Fruit fly (Drosophila melanogaster) whole organism, embryonic: ENCODE results near the gene CG5928.

Source experiments
- ATbp ChIP-seq: fragments of 200-800 bp; sonication (Bioruptor generic); optimal IDR thresholded peaks from 2 replicates; lab custom pipeline; 2017; ENCODE audit warnings: missing biosample characterization, mild to moderate bottlenecking, missing genetic modification characterization, missing genetic modification reagents
- CG11085 ChIP-seq: fragments of 200-800 bp; sonication (Bioruptor generic); IDR thresholded peaks from 2 replicates; pipeline ENCODE4 v1.3.6; 2022; ENCODE audit warnings: missing biosample characterization, missing genetic modification characterization
- CG11398 ChIP-seq: fragments of 200-800 bp; sonication (Bioruptor generic); optimal IDR thresholded peaks from 2 replicates; lab custom pipeline; 2016; ENCODE audit warnings: missing biosample characterization, missing genetic modification characterization
- CG11504 ChIP-seq: fragments of 200-800 bp; sonication (Bioruptor generic); optimal IDR thresholded peaks from 3 replicates; lab custom pipeline; 2019; ENCODE audit warnings: missing biosample characterization, mild to moderate bottlenecking, missing genetic modification characterization, moderate library complexity
- CG13624 ChIP-seq: fragments of 200-800 bp; sonication (Bioruptor generic); optimal IDR thresholded peaks from 2 replicates; lab custom pipeline; 2016; ENCODE audit warnings: missing biosample characterization, missing genetic modification characterization
- CG1602 ChIP-seq: fragments of 200-800 bp; sonication (Bioruptor generic); optimal IDR thresholded peaks from 3 replicates; lab custom pipeline; 2016; ENCODE audit warnings: missing biosample characterization, missing genetic modification characterization
- CG1647 ChIP-seq: fragments of 200-800 bp; sonication (Bioruptor generic); optimal IDR thresholded peaks from 3 replicates; lab custom pipeline; 2016; ENCODE audit warnings: missing biosample characterization, missing genetic modification characterization
- CG16815 ChIP-seq: fragments of 200-800 bp; sonication (Bioruptor generic); optimal IDR thresholded peaks from 3 replicates; lab custom pipeline; 2017; ENCODE audit warnings: missing biosample characterization, mild to moderate bottlenecking, missing genetic modification characterization
- CG1792 ChIP-seq: fragments of 200-800 bp; sonication (Bioruptor generic); optimal IDR thresholded peaks from 2 replicates; lab custom pipeline; 2016; ENCODE audit warnings: missing biosample characterization, missing genetic modification characterization
- CG18262 ChIP-seq: fragments of 200-800 bp; optimal IDR thresholded peaks from 3 replicates; lab custom pipeline; 2019; ENCODE audit warnings: missing biosample characterization, mild to moderate bottlenecking, missing genetic modification characterization, moderate library complexity
- CG2199 ChIP-seq: fragments of 200-800 bp; sonication (Bioruptor generic); IDR thresholded peaks from 3 replicates; pipeline ENCODE4 v1.3.6; 2022; ENCODE audit warnings: missing biosample characterization, missing genetic modification characterization
- CG2712 ChIP-seq: fragments of 200-800 bp; optimal IDR thresholded peaks from 3 replicates; lab custom pipeline; 2019; ENCODE audit warnings: missing biosample characterization, mild to moderate bottlenecking, missing genetic modification characterization, moderate library complexity
- CG34224 ChIP-seq: fragments of 200-800 bp; sonication (Bioruptor generic); IDR thresholded peaks from 3 replicates; pipeline ENCODE4 v1.3.6; 2022; ENCODE audit warnings: missing biosample characterization, missing genetic modification characterization; ENCODE audit not compliant: partially characterized antibody
- CG3726 ChIP-seq: fragments of 200-800 bp; sonication (Bioruptor generic); IDR thresholded peaks from 3 replicates; pipeline ENCODE4, ENCODE4 v1.3.6; 2022; ENCODE audit warnings: missing biosample characterization, missing genetic modification characterization
- CG4328 ChIP-seq: fragments of 200-800 bp; sonication (Bioruptor generic); optimal IDR thresholded peaks from 3 replicates; lab custom pipeline; 2017; ENCODE audit warnings: missing biosample characterization, missing genetic modification reagents, missing genetic modification characterization
- CG4404 ChIP-seq: fragments of 200-800 bp; sonication (Bioruptor generic); IDR thresholded peaks from 2 replicates; pipeline ENCODE4 v1.3.6; 2022; ENCODE audit warnings: missing biosample characterization, missing genetic modification characterization
- CG7271 ChIP-seq: fragments of 200-800 bp; sonication (Bioruptor generic); optimal IDR thresholded peaks from 2 replicates; lab custom pipeline; 2018; ENCODE audit warnings: missing biosample characterization, mild to moderate bottlenecking, missing genetic modification characterization, moderate library complexity
- CG7786 ChIP-seq: fragments of 200-800 bp; sonication (Bioruptor generic); optimal IDR thresholded peaks from 2 replicates; lab custom pipeline; 2016; ENCODE audit warnings: missing biosample characterization, missing genetic modification characterization
- CG8359 ChIP-seq: fragments of 200-800 bp; sonication (Bioruptor generic); optimal IDR thresholded peaks from 2 replicates; lab custom pipeline; 2017; ENCODE audit warnings: missing biosample characterization, mild to moderate bottlenecking, missing genetic modification characterization, borderline replicate concordance
- Deaf1 ChIP-seq: fragments of 200-800 bp; optimal IDR thresholded peaks from 3 replicates; lab custom pipeline; 2019; ENCODE audit warnings: missing biosample characterization, mild to moderate bottlenecking, missing genetic modification characterization, moderate library complexity
- Drgx ChIP-seq: fragments of 200-800 bp; sonication (Bioruptor generic); IDR thresholded peaks from 2 replicates; pipeline ENCODE4 v1.3.6; 2022; ENCODE audit warnings: missing biosample characterization, missing genetic modification characterization
- E2f2 ChIP-seq: fragments of 200-800 bp; sonication (Bioruptor generic); IDR thresholded peaks from 2 replicates; pipeline ENCODE4 v1.3.6; 2022; ENCODE audit warnings: missing biosample characterization, missing genetic modification characterization
- Ets97D ChIP-seq: fragments of 200-800 bp; sonication (Bioruptor generic); optimal IDR thresholded peaks from 3 replicates; lab custom pipeline; 2016; ENCODE audit warnings: missing biosample characterization, missing genetic modification characterization
- Hey ChIP-seq: fragments of 200-800 bp; sonication (Bioruptor generic); optimal IDR thresholded peaks from 3 replicates; lab custom pipeline; 2018; ENCODE audit warnings: missing biosample characterization, mild to moderate bottlenecking, missing genetic modification characterization
- MBD-R2 ChIP-seq: fragments of 200-800 bp; sonication (Bioruptor generic); IDR thresholded peaks from 2 replicates; pipeline ENCODE4 v1.3.6; 2022; ENCODE audit warnings: missing biosample characterization, missing genetic modification characterization
- NFAT ChIP-seq: fragments of 200-800 bp; sonication (Bioruptor generic); IDR thresholded peaks from 2 replicates; pipeline ENCODE4 v1.3.6; 2022; ENCODE audit warnings: missing biosample characterization, missing genetic modification characterization
- Neu2 ChIP-seq: fragments of 200-800 bp; sonication (Bioruptor generic); optimal IDR thresholded peaks from 3 replicates; lab custom pipeline; 2016; ENCODE audit warnings: missing biosample characterization, missing genetic modification characterization, borderline replicate concordance
- Poxn ChIP-seq: fragments of 200-800 bp; sonication (Bioruptor generic); IDR thresholded peaks from 2 replicates; pipeline ENCODE4 v1.3.6; 2022; ENCODE audit warnings: missing biosample characterization, missing genetic modification characterization
- Sox102F ChIP-seq: fragments of 200-800 bp; sonication (Bioruptor generic); optimal IDR thresholded peaks from 2 replicates; lab custom pipeline; 2018; ENCODE audit warnings: missing biosample characterization, mild to moderate bottlenecking, missing genetic modification characterization, moderate library complexity
- Xrp1 ChIP-seq: fragments of 200-800 bp; sonication (Bioruptor generic); IDR thresholded peaks from 2 replicates; pipeline ENCODE4 v1.3.6; 2022; ENCODE audit warnings: missing biosample characterization, missing genetic modification characterization
- ac ChIP-seq: fragments of 200-800 bp; sonication (Bioruptor generic); optimal IDR thresholded peaks from 3 replicates; lab custom pipeline; 2017; ENCODE audit warnings: missing biosample characterization, mild to moderate bottlenecking, missing genetic modification characterization
- al ChIP-seq: fragments of 200-800 bp; sonication (Bioruptor generic); IDR thresholded peaks from 2 replicates; pipeline ENCODE4 v1.3.6; 2022; ENCODE audit warnings: missing biosample characterization, missing genetic modification characterization
- cg ChIP-seq: fragments of 200-800 bp; sonication (Bioruptor generic); optimal IDR thresholded peaks from 3 replicates; lab custom pipeline; 2019; ENCODE audit warnings: missing biosample characterization, mild to moderate bottlenecking, missing genetic modification characterization, moderate library complexity
- chm ChIP-seq: fragments of 200-800 bp; sonication (Bioruptor generic); IDR thresholded peaks from 2 replicates; pipeline ENCODE4 v1.3.6; 2022; ENCODE audit warnings: missing biosample characterization, missing genetic modification characterization
- gsb-n ChIP-seq: fragments of 200-800 bp; sonication (Bioruptor generic); optimal IDR thresholded peaks from 3 replicates; lab custom pipeline; 2018; ENCODE audit warnings: missing biosample characterization, mild to moderate bottlenecking, missing genetic modification characterization
- luna ChIP-seq: fragments of 200-800 bp; sonication (Bioruptor generic); optimal IDR thresholded peaks from 2 replicates; lab custom pipeline; 2016; ENCODE audit warnings: missing biosample characterization, missing genetic modification characterization
- org-1 ChIP-seq: fragments of 200-800 bp; sonication (Bioruptor generic); optimal IDR thresholded peaks from 2 replicates; lab custom pipeline; 2017; ENCODE audit warnings: missing biosample characterization, missing genetic modification characterization
- prd ChIP-seq, 3 experiments: fragments of >200 bp in 2 of 3; fragments of 200-800 bp in 1 of 3; sonication (Bioruptor generic) in 1 of 3; optimal IDR thresholded peaks in 2 of 3; IDR thresholded peaks in 1 of 3; 2 replicates in 2 of 3; 3 replicates in 1 of 3; pipeline versions ENCODE4 v1.3.6 to Lab custom; 2017 to 2022; ENCODE audit warnings: missing biosample characterization in 1 of 3, missing genetic modification characterization in 1 of 3
- psq ChIP-seq: fragments of 200-800 bp; sonication (Bioruptor generic); optimal IDR thresholded peaks from 2 replicates; lab custom pipeline; 2017; ENCODE audit warnings: missing biosample characterization, missing genetic modification characterization
- ranshi ChIP-seq: fragments of 200-800 bp; sonication (Bioruptor generic); IDR thresholded peaks from 2 replicates; pipeline ENCODE4 v1.3.6; 2022; ENCODE audit warnings: missing biosample characterization, missing genetic modification characterization
- rib ChIP-seq: fragments of 200-800 bp; sonication (Bioruptor generic); IDR thresholded peaks from 2 replicates; pipeline ENCODE4 v1.3.6; 2022; ENCODE audit warnings: missing biosample characterization, missing genetic modification characterization
- run ChIP-seq: fragments of 200-800 bp; sonication (Bioruptor generic); optimal IDR thresholded peaks from 3 replicates; lab custom pipeline; 2018; ENCODE audit warnings: missing biosample characterization, mild to moderate bottlenecking, missing genetic modification characterization
- slou ChIP-seq: fragments of 200-800 bp; sonication (Bioruptor generic); optimal IDR thresholded peaks from 3 replicates; lab custom pipeline; 2016; ENCODE audit warnings: missing biosample characterization, missing genetic modification characterization
- sna ChIP-seq: fragments of 200-800 bp; sonication (Bioruptor generic); IDR thresholded peaks from 2 replicates; pipeline ENCODE4 v1.3.6; 2022; ENCODE audit warnings: missing biosample characterization, missing genetic modification characterization; ENCODE audit not compliant: partially characterized antibody
- so ChIP-seq: fragments of 200-800 bp; sonication (Bioruptor generic); IDR thresholded peaks from 3 replicates; pipeline ENCODE4 v1.3.6; 2022; ENCODE audit warnings: missing biosample characterization, missing genetic modification characterization
- twi ChIP-seq: fragments of 200-800 bp; optimal IDR thresholded peaks from 2 replicates; lab custom pipeline; 2019; ENCODE audit warnings: missing biosample characterization, mild to moderate bottlenecking, missing genetic modification characterization, moderate library complexity
- tx ChIP-seq: fragments of 200-800 bp; sonication (Bioruptor generic); optimal IDR thresholded peaks from 2 replicates; lab custom pipeline; 2016; ENCODE audit warnings: missing biosample characterization, missing genetic modification characterization
- unpg ChIP-seq: fragments of 200-800 bp; sonication (Bioruptor generic); optimal IDR thresholded peaks from 3 replicates; lab custom pipeline; 2018; ENCODE audit warnings: missing biosample characterization, mild to moderate bottlenecking, missing genetic modification characterization, moderate library complexity
- zfh2 ChIP-seq: fragments of 200-800 bp; sonication (Bioruptor generic); optimal IDR thresholded peaks from 2 replicates; lab custom pipeline; 2016; ENCODE audit warnings: missing biosample characterization, missing genetic modification characterization

Gene CG5928

dm6 chrX:6090809-6091667 lies 23.3 kb downstream of the CG5928 start, which contains the start of the genes Nep1 and Mipp2 (continued):
- no peak for TF ChIP-seq psq (GFP tag; lab: Kevin White, UChicago)
- TF ChIP-seq CG7786 (GFP tag; lab: Kevin White, UChicago) = peak; percentile 29
- no peak for TF ChIP-seq CG1647
- peak; percentile 11 for TF ChIP-seq ATbp (GFP tag; lab: Kevin White, UChicago)
- peak; percentile 59 for TF ChIP-seq Drgx
- peak; percentile 26; the same call in 1 of the 2 replicates for TF ChIP-seq NFAT
- TF ChIP-seq zfh2 (GFP tag; lab: Kevin White, UChicago) = peak; percentile 20
- no peak for TF ChIP-seq prd (optimal IDR thresholded peaks at IDR 0.05; lab: Kevin White, UChicago)
- peak; percentile 51; the same call in 1 of the 3 replicates for TF ChIP-seq prd (GFP tag; IDR thresholded peaks at IDR 0.05; lab: Robert Waterston, UW)
- TF ChIP-seq chm (GFP tag; lab: Robert Waterston, UW) = no peak
- no peak for TF ChIP-seq org-1 (GFP tag; lab: Kevin White, UChicago)
- TF ChIP-seq so = no peak
- TF ChIP-seq CG13624 (GFP tag; lab: Kevin White, UChicago) = no peak
- TF ChIP-seq CG16815 = no peak
- no peak for TF ChIP-seq CG4328 (GFP tag; lab: Kevin White, UChicago)
- no peak for TF ChIP-seq CG2199 (GFP tag; lab: Robert Waterston, UW)
- no peak for TF ChIP-seq sna
- TF ChIP-seq Hey (tag; lab: Kevin White, UChicago) = no peak
- TF ChIP-seq run (tag; lab: Kevin White, UChicago) = no peak
- TF ChIP-seq unpg (GFP tag; lab: Kevin White, UChicago) = peak; percentile 48
- TF ChIP-seq Poxn (GFP tag; lab: Robert Waterston, UW) = no peak
- TF ChIP-seq CG1602 (GFP tag; lab: Kevin White, UChicago) = no peak
- TF ChIP-seq Sox102F = no peak
- TF ChIP-seq twi (tag; lab: Kevin White, UChicago) = no peak
- TF ChIP-seq E2f2 (GFP tag; lab: Robert Waterston, UW) = peak; percentile 80
- no peak for TF ChIP-seq CG11085 (GFP tag; lab: Robert Waterston, UW)
- TF ChIP-seq CG1792 (GFP tag; lab: Kevin White, UChicago) = no peak
- TF ChIP-seq CG34224 (GFP tag; lab: Robert Waterston, UW) = no peak
- no peak for TF ChIP-seq cg (GFP tag; lab: Kevin White, UChicago)
- TF ChIP-seq MBD-R2 (GFP tag; lab: Robert Waterston, UW) = no peak; the same call in 1 of the 2 replicates
- no peak for TF ChIP-seq tx (GFP tag; lab: Kevin White, UChicago)
- TF ChIP-seq slou (GFP tag; lab: Kevin White, UChicago) = no peak
- peak; percentile 37 for TF ChIP-seq CG11504 (tag; lab: Kevin White, UChicago)
- no peak for TF ChIP-seq CG3726 (GFP tag; lab: Robert Waterston, UW)
- no peak for TF ChIP-seq CG7271 (tag; lab: Kevin White, UChicago)
- TF ChIP-seq Deaf1 (tag; lab: Kevin White, UChicago) = no peak
- TF ChIP-seq ac (GFP tag; lab: Kevin White, UChicago) = no peak
- TF ChIP-seq Neu2 = no peak
- TF ChIP-seq Ets97D (GFP tag; lab: Kevin White, UChicago) = peak; percentile 3
- TF ChIP-seq CG4404 (GFP tag; lab: Robert Waterston, UW) = no peak
- TF ChIP-seq al = 0 out of 2 replicates have a peak, but pooled peaks have one; percentile 21
- TF ChIP-seq luna (GFP tag; lab: Kevin White, UChicago) = no peak
- peak; percentile 49 for TF ChIP-seq Xrp1 (GFP tag; lab: Robert Waterston, UW)
- peak; percentile 18 for TF ChIP-seq CG2712
- peak; percentile 43; the same call in 1 of the 2 replicates for TF ChIP-seq ranshi (GFP tag; lab: Robert Waterston, UW)
- peak; percentile 8 for TF ChIP-seq CG18262 (tag; lab: Kevin White, UChicago)
- TF ChIP-seq rib = no peak
- no peak for TF ChIP-seq gsb-n (tag; lab: Kevin White, UChicago)
- TF ChIP-seq CG11398 (GFP tag; lab: Kevin White, UChicago) = no peak
- TF ChIP-seq CG8359 (GFP tag; lab: Kevin White, UChicago) = no peak
